In genomic region chrX:6805427-6805826, ce11 we compare ENCODE assay signal across 3 worm cellular contexts.
TF ChIP-seq lines count a peak whose summit lies in the region.

No protein-coding gene starts in this region.

TF ChIP-seq in whole organism, L1 larva, 84 proteins besides CTCF, POLR2A, EP300 and RAD21:
- TF ChIP-seq ztf-11 (tag; optimal IDR thresholded peaks at IDR 0.05; lab: Kevin White, UChicago) (no peak), nhr-47 (tag; optimal IDR thresholded peaks at IDR 0.05; lab: Kevin White, UChicago) (peak; percentile 7), dsc-1 (tag; optimal IDR thresholded peaks at IDR 0.05; lab: Kevin White, UChicago) (peak; percentile 73)

TF ChIP-seq in whole organism, L2 larva, 48 proteins besides CTCF, POLR2A, EP300 and RAD21:
- TF ChIP-seq skn-1 (tag; optimal IDR thresholded peaks at IDR 0.05; lab: Kevin White, UChicago), result no peak
- TF ChIP-seq unc-55 (GFP tag; optimal IDR thresholded peaks at IDR 0.05; lab: Kevin White, UChicago), result peak; percentile 36
- TF ChIP-seq lsy-2 (tag; optimal IDR thresholded peaks at IDR 0.05; lab: Kevin White, UChicago), result peak in 1 of 2 experiments; percentile 8
- TF ChIP-seq ceh-82 (tag; optimal IDR thresholded peaks at IDR 0.05; lab: Kevin White, UChicago), result no peak
- TF ChIP-seq elt-3 (tag; optimal IDR thresholded peaks at IDR 0.05; lab: Kevin White, UChicago), result no peak
- TF ChIP-seq C34F6.9 (tag; optimal IDR thresholded peaks at IDR 0.05; lab: Kevin White, UChicago), result peak; percentile 8
- TF ChIP-seq lin-13 (GFP tag; optimal IDR thresholded peaks at IDR 0.05; lab: Kevin White, UChicago), result no peak
- no peak for TF ChIP-seq nhr-21 (tag; optimal IDR thresholded peaks at IDR 0.05; lab: Kevin White, UChicago)
- TF ChIP-seq mab-5 (tag; optimal IDR thresholded peaks at IDR 0.05; lab: Kevin White, UChicago), result peak; percentile 22

TF ChIP-seq in whole organism, L3 larva, 47 proteins besides CTCF, POLR2A, EP300 and RAD21:
- TF ChIP-seq pqm-1 (tag; optimal IDR thresholded peaks at IDR 0.05; lab: Kevin White, UChicago) (no peak), elt-1 (tag; optimal IDR thresholded peaks at IDR 0.05; lab: Kevin White, UChicago) (peak; percentile 86)
TF ChIP-seq in whole organism, L3 larva: peak in this region for 1.
